Worm (Caenorhabditis elegans) whole organism, L4 larva: Measurements from ENCODE around the gene nhr-213.

Experiments used
- hmg-1.1 ChIP-seq: fragments of 200-800 bp; sonication (Bioruptor generic); IDR thresholded peaks from 2 replicates; pipeline ENCODE4 v1.3.6; 2022; ENCODE audit warnings: missing genetic modification reagents, missing genetic modification characterization, missing compliant biosample characterization
- snpc-4 ChIP-seq: fragments of 150-350 bp; optimal IDR thresholded peaks from 2 replicates; lab custom pipeline; 2014; ENCODE audit warnings: missing biosample characterization, missing genetic modification characterization

DNA sequence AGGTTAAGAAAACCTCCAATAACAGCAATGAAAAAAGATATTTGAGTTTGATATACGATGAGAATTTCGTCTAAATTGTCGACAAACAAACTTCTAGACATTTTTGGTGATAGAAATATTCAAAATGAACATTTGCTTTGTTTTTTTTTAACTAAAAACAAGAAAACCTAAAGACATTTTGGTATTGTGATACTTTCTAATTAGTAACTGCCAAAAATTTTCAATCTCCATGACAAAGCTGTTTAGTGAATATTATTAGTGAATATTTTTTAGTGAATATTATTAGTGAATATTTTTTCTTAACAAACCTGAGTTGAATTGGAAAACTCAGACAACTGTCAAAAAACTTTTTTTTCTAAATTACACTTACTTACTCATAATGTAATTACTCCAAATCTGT, 43.7 kb upstream of the nhr-213 start, which contains the start of gene srw-55:
- TF ChIP-seq hmg-1.1 (GFP tag; lab: Robert Waterston, UW) (no peak), snpc-4 (tag; lab: Kevin White, UChicago) (no peak)
